Worm (Caenorhabditis elegans) whole organism, L4/young adult: ENCODE results near the gene nekl-4.

Experiments
- W03F9.2 ChIP-seq: fragments of 150-350 bp; optimal IDR thresholded peaks from 2 replicates; lab custom pipeline; 2014; ENCODE audit warnings: missing biosample characterization, missing genetic modification characterization
- dao-5 ChIP-seq: sonication (generic microtip); optimal IDR thresholded peaks from 2 replicates; lab custom pipeline; 2016; ENCODE audit warnings: missing genotype, missing genetic modification characterization, moderate library complexity, missing compliant biosample characterization
- him-1 ChIP-seq: sonication (generic microtip); optimal IDR thresholded peaks from 2 replicates; lab custom pipeline; 2016; ENCODE audit warnings: missing genotype, missing genetic modification reagents, missing genetic modification characterization, missing compliant biosample characterization

The nekl-4 gene

ce11 chrIII:5543727-5544345, 26.5 kb upstream of the nekl-4 start, which contains the start of gene D1044.1:
TSS of gene D1044.1 (plus strand) at chrIII:5544295.
- TF ChIP-seq him-1 (tag; lab: Kevin White, UChicago) (no peak), W03F9.2 (tag; lab: Kevin White, UChicago) (no peak), dao-5 (tag; lab: Kevin White, UChicago) (no peak)

ce11 chrIII:5543050-5543449, 25.7 kb upstream of the nekl-4 start, which contains the start of gene D1044.6:
TSS of gene D1044.6 (minus strand) at chrIII:5543177.
- TF ChIP-seq dao-5 (tag; lab: Kevin White, UChicago) (no peak), W03F9.2 (tag; lab: Kevin White, UChicago) (peak; percentile 19), him-1 (tag; lab: Kevin White, UChicago) (no peak)

DNA sequence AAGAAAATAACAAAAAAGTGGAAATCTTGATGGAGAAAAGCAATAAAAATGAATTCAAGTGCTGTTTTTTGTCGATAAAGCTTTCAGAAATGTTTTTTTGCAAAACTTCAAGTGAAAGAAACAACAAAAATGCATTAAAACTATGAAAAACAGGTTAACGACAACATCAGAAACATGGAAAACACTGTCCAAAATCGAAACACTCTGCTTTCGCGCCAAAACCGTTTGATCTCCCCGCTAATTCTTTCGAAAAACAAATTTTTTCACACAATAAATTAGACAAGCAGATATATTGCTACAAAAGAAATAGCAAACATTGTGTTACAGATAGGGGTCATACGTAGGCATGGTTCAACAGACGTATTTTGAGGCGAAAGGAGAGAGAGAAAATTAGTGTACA, 24.5 kb upstream of the nekl-4 start:
- no peak for TF ChIP-seq W03F9.2 (tag; lab: Kevin White, UChicago)
- no peak for TF ChIP-seq dao-5 (tag; lab: Kevin White, UChicago)
- no peak for TF ChIP-seq him-1 (tag; lab: Kevin White, UChicago)

- TF ChIP-seq him-1 (tag; lab: Kevin White, UChicago) (no peak), W03F9.2 (tag; lab: Kevin White, UChicago) (no peak), dao-5 (tag; lab: Kevin White, UChicago) (no peak)
These were observed 8.7 kb upstream of the nekl-4 start, which contains the start of gene dex-1 for ce11 chrIII:5525973-5526372. TSS of gene dex-1 (plus strand) at chrIII:5526104.

DNA sequence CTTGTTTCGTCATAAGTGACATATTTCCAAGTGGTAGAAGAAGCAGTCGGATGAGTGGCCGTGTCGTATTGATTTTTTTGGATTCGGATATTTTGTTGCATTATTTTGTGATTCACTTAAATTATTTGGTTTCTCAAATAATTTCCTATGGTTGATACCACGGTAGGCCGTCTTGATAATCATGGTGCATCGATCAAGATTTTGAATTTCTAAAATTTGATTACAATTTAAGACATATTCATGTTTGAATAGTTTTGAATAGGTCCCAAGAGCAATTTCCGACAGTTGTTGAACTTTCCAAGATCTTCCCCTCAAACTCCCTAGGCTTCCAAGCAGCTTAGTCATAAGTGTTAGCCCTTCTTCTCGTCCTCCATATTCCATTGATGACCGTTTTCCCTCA, 4.6 kb upstream of the nekl-4 start, which contains the start of gene D1044.4:
TSS of gene D1044.4 (minus strand) at position 101 of the 400 bp plus-strand sequence.
- no peak for TF ChIP-seq him-1 (tag; lab: Kevin White, UChicago)
- no peak for TF ChIP-seq W03F9.2 (tag; lab: Kevin White, UChicago)
- TF ChIP-seq dao-5 (tag; lab: Kevin White, UChicago), result no peak

- no peak for TF ChIP-seq dao-5 (tag; lab: Kevin White, UChicago)
- no peak for TF ChIP-seq W03F9.2 (tag; lab: Kevin White, UChicago)
- no peak for TF ChIP-seq him-1 (tag; lab: Kevin White, UChicago)
These were observed 4.8 kb downstream of the nekl-4 start, which contains the start of gene pqn-25 for ce11 chrIII:5512502-5512901. TSS of gene pqn-25 (minus strand) at chrIII:5512602.

DNA sequence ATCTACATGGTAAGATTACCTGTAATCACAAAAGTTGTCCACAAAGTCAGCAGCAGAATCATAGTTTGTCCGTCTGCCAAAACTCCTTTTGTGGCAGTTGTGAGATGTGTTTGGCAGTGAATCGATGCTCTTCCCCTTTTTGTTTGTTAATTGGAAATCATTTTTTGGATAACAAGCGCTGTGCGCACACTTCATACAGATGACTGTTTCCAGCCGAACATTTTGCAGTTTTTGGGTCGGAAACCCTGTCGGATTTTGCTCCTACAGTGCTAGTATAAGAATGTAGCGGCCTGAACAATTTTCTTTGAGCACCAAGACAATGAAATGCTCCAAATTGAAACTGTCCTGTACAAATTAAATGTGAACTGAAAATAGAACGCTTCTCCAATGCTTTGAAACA, 8.7 kb downstream of the nekl-4 start, which contains the start of gene D1044.7:
TSS of gene D1044.7 (minus strand) at position 101 of the 400 bp plus-strand sequence.
- TF ChIP-seq him-1 (tag; lab: Kevin White, UChicago), result no peak
- TF ChIP-seq dao-5 (tag; lab: Kevin White, UChicago), result no peak
- no peak for TF ChIP-seq W03F9.2 (tag; lab: Kevin White, UChicago)

- TF ChIP-seq him-1 (tag; lab: Kevin White, UChicago), result no peak
- no peak for TF ChIP-seq dao-5 (tag; lab: Kevin White, UChicago)
- no peak for TF ChIP-seq W03F9.2 (tag; lab: Kevin White, UChicago)
These were observed 10.4 kb downstream of the nekl-4 start for ce11 chrIII:5506936-5507335.

- TF ChIP-seq W03F9.2 (tag; lab: Kevin White, UChicago) (no peak), him-1 (tag; lab: Kevin White, UChicago) (peak; percentile 16)
These were observed 11.2 kb downstream of the nekl-4 start for ce11 chrIII:5506023-5506597.

ce11 chrIII:5505474-5506022, 11.8 kb downstream of the nekl-4 start:
- TF ChIP-seq dao-5 (tag; lab: Kevin White, UChicago), result no peak
- TF ChIP-seq W03F9.2 (tag; lab: Kevin White, UChicago), result no peak
- no peak for TF ChIP-seq him-1 (tag; lab: Kevin White, UChicago)

DNA sequence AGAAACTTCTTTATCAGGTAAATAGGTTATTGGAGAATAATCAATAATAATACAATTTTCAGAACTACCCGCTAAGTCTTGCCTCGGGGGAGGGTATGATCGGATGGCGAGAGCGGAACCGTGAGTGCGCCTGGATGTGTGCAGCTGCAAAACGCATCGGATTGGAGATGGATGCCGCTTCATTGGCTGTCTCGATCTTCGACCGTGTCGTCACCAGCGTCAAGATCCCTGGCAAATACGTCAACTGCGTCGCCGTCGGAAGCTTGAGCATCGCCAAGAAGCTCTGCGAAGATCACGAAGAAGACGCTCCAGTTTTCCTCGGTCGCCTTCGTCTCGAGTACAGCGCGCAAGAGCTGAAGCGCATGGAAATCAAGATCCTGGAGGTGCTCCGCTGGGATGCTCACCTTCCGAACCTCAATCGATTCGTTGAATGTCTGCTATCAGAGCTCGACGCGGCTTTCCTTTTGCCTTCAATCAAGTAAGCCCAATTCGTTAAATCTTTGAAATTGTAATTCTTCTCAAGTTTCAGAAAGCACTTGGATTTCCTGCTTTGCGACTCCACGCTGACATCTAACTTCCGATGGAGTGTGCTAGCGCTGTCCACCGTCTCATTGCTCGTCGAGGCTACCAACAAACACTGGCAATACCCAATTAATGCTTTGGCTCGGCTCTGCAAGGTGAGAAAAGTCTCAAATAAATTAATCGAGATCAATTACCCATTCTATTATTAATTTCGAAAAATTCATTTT, 12.4 kb downstream of the nekl-4 start:
- no peak for TF ChIP-seq dao-5 (tag; lab: Kevin White, UChicago)
- TF ChIP-seq W03F9.2 (tag; lab: Kevin White, UChicago), result no peak
- TF ChIP-seq him-1 (tag; lab: Kevin White, UChicago), result no peak

ce11 chrIII:5504164-5504563, 13.2 kb downstream of the nekl-4 start:
- TF ChIP-seq W03F9.2 (tag; lab: Kevin White, UChicago) (no peak), him-1 (tag; lab: Kevin White, UChicago) (no peak), dao-5 (tag; lab: Kevin White, UChicago) (no peak)

- TF ChIP-seq him-1 (tag; lab: Kevin White, UChicago), result no peak
- no peak for TF ChIP-seq dao-5 (tag; lab: Kevin White, UChicago)
- no peak for TF ChIP-seq W03F9.2 (tag; lab: Kevin White, UChicago)
These were observed 13.7 kb downstream of the nekl-4 start for ce11 chrIII:5503669-5504068.
